Fruit fly (Drosophila melanogaster): Measurements from ENCODE around the gene CG43355.

DNA sequence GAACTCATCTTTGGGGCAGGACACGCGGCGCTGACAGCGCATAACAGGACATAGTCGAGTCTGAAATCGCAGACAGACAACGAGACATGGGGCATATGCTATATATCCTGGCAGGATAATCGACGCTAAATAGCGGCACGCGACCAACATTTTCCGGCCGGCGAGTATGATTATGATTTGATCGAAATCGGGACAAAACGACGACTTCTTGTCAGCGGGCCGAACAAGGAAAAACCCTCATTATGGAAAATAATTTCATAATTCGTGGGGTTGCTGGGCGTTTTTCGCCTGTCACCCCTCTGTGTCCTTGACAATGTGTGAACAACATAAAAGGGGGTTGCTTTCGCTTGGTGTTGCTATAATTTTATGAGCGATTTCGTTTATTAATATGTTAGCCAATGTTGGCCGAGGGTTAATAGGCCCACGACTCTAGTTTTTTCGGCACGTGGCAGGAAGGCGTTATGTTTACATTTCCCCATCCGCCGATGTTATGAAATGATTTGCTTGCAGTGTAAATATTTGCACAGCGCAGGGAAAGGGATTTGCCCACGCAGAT, 27.8 kb upstream of the CG43355 start:
- TF ChIP-seq kay (GFP tag; ENCODE audit: borderline replicate concordance) (no peak), CG7045 (GFP tag; optimal IDR thresholded peaks at IDR 0.05) (no peak)
